Fruit fly (Drosophila melanogaster) whole organism, embryonic: ENCODE measurements around the gene msd1.

Experiments
- Awh ChIP-seq: fragments of 200-800 bp; sonication (Bioruptor generic); IDR thresholded peaks from 2 replicates; pipeline ENCODE4, ENCODE4 v1.3.6; 2022; ENCODE audit warnings: missing biosample characterization, missing genetic modification characterization
- B-H2 ChIP-seq: fragments of 200-800 bp; sonication (Bioruptor generic); optimal IDR thresholded peaks from 2 replicates; lab custom pipeline; 2018; ENCODE audit warnings: missing biosample characterization, mild to moderate bottlenecking, missing genetic modification characterization
- CG10209 ChIP-seq: fragments of 200-800 bp; sonication (Bioruptor generic); optimal IDR thresholded peaks from 3 replicates; lab custom pipeline; 2017; ENCODE audit warnings: missing biosample characterization, mild to moderate bottlenecking, missing genetic modification characterization, missing genetic modification reagents
- CG10267 ChIP-seq: fragments of 200-800 bp; sonication (Bioruptor generic); optimal IDR thresholded peaks from 2 replicates; lab custom pipeline; 2018; ENCODE audit warnings: missing biosample characterization, mild to moderate bottlenecking, missing genetic modification characterization, moderate library complexity
- CG10959 ChIP-seq: fragments of 200-800 bp; sonication (Bioruptor generic); IDR thresholded peaks from 2 replicates; pipeline ENCODE4 v1.3.6; 2022; ENCODE audit warnings: missing biosample characterization, missing genetic modification characterization
- CG12391 ChIP-seq: fragments of 200-800 bp; sonication (Bioruptor generic); optimal IDR thresholded peaks from 3 replicates; lab custom pipeline; 2018; ENCODE audit warnings: missing biosample characterization, mild to moderate bottlenecking, missing genetic modification characterization, moderate library complexity
- CG13287 ChIP-seq: fragments of 200-800 bp; sonication (Bioruptor generic); IDR thresholded peaks from 2 replicates; pipeline ENCODE4 v1.3.6; 2022; ENCODE audit warnings: missing biosample characterization, missing genetic modification characterization; ENCODE audit not compliant: partially characterized antibody
- CG14710 ChIP-seq: fragments of 200-800 bp; sonication (Bioruptor generic); optimal IDR thresholded peaks from 3 replicates; lab custom pipeline; 2019; ENCODE audit warnings: missing biosample characterization, mild to moderate bottlenecking, missing genetic modification characterization, moderate library complexity
- CG15269 ChIP-seq: fragments of 200-800 bp; sonication (Bioruptor generic); optimal IDR thresholded peaks from 2 replicates; lab custom pipeline; 2018; ENCODE audit warnings: missing biosample characterization, mild to moderate bottlenecking, missing genetic modification characterization, moderate library complexity
- CG1647 ChIP-seq: fragments of 200-800 bp; sonication (Bioruptor generic); optimal IDR thresholded peaks from 3 replicates; lab custom pipeline; 2016; ENCODE audit warnings: missing biosample characterization, missing genetic modification characterization
- CG16815 ChIP-seq: fragments of 200-800 bp; sonication (Bioruptor generic); optimal IDR thresholded peaks from 3 replicates; lab custom pipeline; 2017; ENCODE audit warnings: missing biosample characterization, mild to moderate bottlenecking, missing genetic modification characterization
- CG16863 ChIP-seq: fragments of 200-800 bp; sonication (Bioruptor generic); optimal IDR thresholded peaks from 3 replicates; lab custom pipeline; 2016; ENCODE audit warnings: missing biosample characterization, missing genetic modification characterization
- CG1792 ChIP-seq: fragments of 200-800 bp; sonication (Bioruptor generic); optimal IDR thresholded peaks from 2 replicates; lab custom pipeline; 2016; ENCODE audit warnings: missing biosample characterization, missing genetic modification characterization
- CG18599 ChIP-seq: fragments of 200-800 bp; sonication (Bioruptor generic); optimal IDR thresholded peaks from 3 replicates; lab custom pipeline; 2017; ENCODE audit warnings: missing biosample characterization, missing genetic modification characterization, mild to moderate bottlenecking, moderate library complexity, missing genetic modification reagents
- CG5180 ChIP-seq: fragments of 200-800 bp; sonication (Bioruptor generic); optimal IDR thresholded peaks from 3 replicates; lab custom pipeline; 2017; ENCODE audit warnings: missing biosample characterization, missing genetic modification characterization, mild to moderate bottlenecking, moderate library complexity, missing genetic modification reagents
- CG6791 ChIP-seq: fragments of 200-800 bp; sonication (Bioruptor generic); IDR thresholded peaks from 3 replicates; pipeline ENCODE4 v1.3.6; 2022; ENCODE audit warnings: missing biosample characterization, missing genetic modification characterization; ENCODE audit not compliant: partially characterized antibody
- CG6813 ChIP-seq: fragments of 200-800 bp; sonication (Bioruptor generic); optimal IDR thresholded peaks from 2 replicates; lab custom pipeline; 2017; ENCODE audit warnings: missing biosample characterization, missing genetic modification characterization, mild to moderate bottlenecking, moderate library complexity, missing genetic modification reagents
- CG9932 ChIP-seq: fragments of 200-800 bp; sonication (Bioruptor generic); IDR thresholded peaks from 2 replicates; pipeline ENCODE4 v1.3.6; 2022; ENCODE audit warnings: missing biosample characterization, missing genetic modification characterization
- Camta ChIP-seq: fragments of 200-800 bp; sonication (Bioruptor generic); optimal IDR thresholded peaks from 2 replicates; lab custom pipeline; 2016; ENCODE audit warnings: missing biosample characterization, missing genetic modification characterization
- D ChIP-seq, 2 experiments: fragments of 200-800 bp in 1 of 2; fragments of >200 bp in 1 of 2; sonication (Bioruptor generic) in 1 of 2; optimal IDR thresholded peaks; 2 replicates in 1 of 2; 3 replicates in 1 of 2; lab custom pipeline; 2017; ENCODE audit warnings: mild to moderate bottlenecking in 1 of 2, missing biosample characterization in 1 of 2, missing genetic modification characterization in 1 of 2, missing genetic modification reagents in 1 of 2
- Dip2 ChIP-seq: fragments of 200-800 bp; sonication (Bioruptor generic); IDR thresholded peaks from 2 replicates; pipeline ENCODE4 v1.3.6; 2022; ENCODE audit warnings: missing biosample characterization, missing genetic modification characterization
- Elba2 ChIP-seq: fragments of 200-800 bp; sonication (Bioruptor generic); optimal IDR thresholded peaks from 3 replicates; lab custom pipeline; 2016; ENCODE audit warnings: missing biosample characterization, missing genetic modification characterization
- Fer2 ChIP-seq: fragments of 200-800 bp; sonication (Bioruptor generic); optimal IDR thresholded peaks from 2 replicates; lab custom pipeline; 2018; ENCODE audit warnings: missing biosample characterization, mild to moderate bottlenecking, missing genetic modification characterization, moderate library complexity
- HLH54F ChIP-seq: fragments of 200-800 bp; sonication (Bioruptor generic); optimal IDR thresholded peaks from 3 replicates; lab custom pipeline; 2016; ENCODE audit warnings: missing biosample characterization, missing genetic modification characterization
- HmgD ChIP-seq: fragments of 200-800 bp; sonication (Bioruptor generic); optimal IDR thresholded peaks from 3 replicates; lab custom pipeline; 2016; ENCODE audit warnings: missing biosample characterization, missing genetic modification characterization
- Mrtf ChIP-seq: fragments of 200-800 bp; sonication (Bioruptor generic); IDR thresholded peaks from 3 replicates; pipeline ENCODE4 v1.3.6; 2022; ENCODE audit warnings: missing biosample characterization, missing genetic modification characterization
- Nf-YA ChIP-seq: fragments of 200-800 bp; sonication (Bioruptor generic); IDR thresholded peaks from 2 replicates; pipeline ENCODE4 v1.3.6; 2022; ENCODE audit warnings: missing biosample characterization, missing genetic modification characterization
- Ptx1 ChIP-seq: fragments of 200-800 bp; sonication (Bioruptor generic); IDR thresholded peaks from 2 replicates; pipeline ENCODE4 v1.3.6; 2022; ENCODE audit warnings: missing biosample characterization, missing genetic modification characterization
- Spps ChIP-seq: fragments of 200-800 bp; sonication (Bioruptor generic); optimal IDR thresholded peaks from 2 replicates; lab custom pipeline; 2018; ENCODE audit warnings: missing biosample characterization, mild to moderate bottlenecking, missing genetic modification characterization
- Sry-δ ChIP-seq: fragments of 200-800 bp; sonication (Bioruptor generic); optimal IDR thresholded peaks from 2 replicates; lab custom pipeline; 2016; ENCODE audit warnings: missing biosample characterization, missing genetic modification characterization
- Xrp1 ChIP-seq: fragments of 200-800 bp; sonication (Bioruptor generic); IDR thresholded peaks from 2 replicates; pipeline ENCODE4 v1.3.6; 2022; ENCODE audit warnings: missing biosample characterization, missing genetic modification characterization
- ara ChIP-seq: fragments of 200-800 bp; sonication (Bioruptor generic); IDR thresholded peaks from 2 replicates; pipeline ENCODE4 v1.3.6; 2022; ENCODE audit warnings: missing biosample characterization, missing genetic modification characterization
- bbx ChIP-seq: fragments of 200-800 bp; sonication (Bioruptor generic); IDR thresholded peaks from 2 replicates; pipeline ENCODE4 v1.3.6; 2022; ENCODE audit warnings: missing biosample characterization, missing genetic modification characterization; ENCODE audit not compliant: partially characterized antibody
- chm ChIP-seq: fragments of 200-800 bp; sonication (Bioruptor generic); IDR thresholded peaks from 2 replicates; pipeline ENCODE4 v1.3.6; 2022; ENCODE audit warnings: missing biosample characterization, missing genetic modification characterization
- corto ChIP-seq: fragments of 200-800 bp; sonication (Bioruptor generic); optimal IDR thresholded peaks from 2 replicates; lab custom pipeline; 2016; ENCODE audit warnings: missing biosample characterization, mild to moderate bottlenecking, missing genetic modification characterization, moderate library complexity
- croc ChIP-seq: fragments of 200-800 bp; sonication (Bioruptor generic); conservative IDR thresholded peaks from 3 replicates; pipeline ENCODE4 v1.3.6; 2022; ENCODE audit warnings: missing biosample characterization, missing genetic modification characterization
- ham ChIP-seq: fragments of 200-800 bp; sonication (Bioruptor generic); IDR thresholded peaks from 2 replicates; pipeline ENCODE4 v1.3.6; 2022; ENCODE audit warnings: missing biosample characterization, missing genetic modification characterization
- kah ChIP-seq: fragments of 200-800 bp; sonication (Bioruptor generic); optimal IDR thresholded peaks from 2 replicates; lab custom pipeline; 2018; ENCODE audit warnings: missing biosample characterization, mild to moderate bottlenecking, missing genetic modification characterization
- knrl ChIP-seq: fragments of 200-800 bp; sonication (Bioruptor generic); IDR thresholded peaks from 3 replicates; pipeline ENCODE4 v1.3.6; 2022; ENCODE audit warnings: missing biosample characterization, missing genetic modification characterization; ENCODE audit not compliant: partially characterized antibody
- nau ChIP-seq: fragments of 200-800 bp; sonication (Bioruptor generic); optimal IDR thresholded peaks from 3 replicates; lab custom pipeline; 2017; ENCODE audit warnings: missing biosample characterization, mild to moderate bottlenecking, missing genetic modification characterization, missing genetic modification reagents
- pum ChIP-seq: fragments of 200-800 bp; sonication (Bioruptor generic); optimal IDR thresholded peaks from 2 replicates; lab custom pipeline; 2016; ENCODE audit warnings: missing biosample characterization, missing genetic modification characterization
- sd ChIP-seq: fragments of 200-800 bp; sonication (Bioruptor generic); optimal IDR thresholded peaks from 3 replicates; lab custom pipeline; 2018; ENCODE audit warnings: missing biosample characterization, mild to moderate bottlenecking, missing genetic modification characterization, moderate library complexity
- sens-2 ChIP-seq: fragments of 200-800 bp; sonication (Bioruptor generic); IDR thresholded peaks from 2 replicates; pipeline ENCODE4 v1.3.6; 2022; ENCODE audit warnings: missing biosample characterization, missing genetic modification characterization
- sim ChIP-seq: fragments of 200-800 bp; sonication (Bioruptor generic); IDR thresholded peaks from 2 replicates; pipeline ENCODE4 v1.3.6; 2022; ENCODE audit warnings: missing biosample characterization, missing genetic modification characterization
- tio ChIP-seq: fragments of 200-800 bp; sonication (Bioruptor generic); optimal IDR thresholded peaks from 2 replicates; lab custom pipeline; 2017; ENCODE audit warnings: missing biosample characterization, missing genetic modification characterization, inconsistent platforms
- toy ChIP-seq: fragments of 200-800 bp; sonication (Bioruptor generic); IDR thresholded peaks from 2 replicates; pipeline ENCODE4 v1.3.6; 2022; ENCODE audit warnings: missing biosample characterization, missing genetic modification characterization
- wor ChIP-seq: fragments of 200-800 bp; sonication (Bioruptor generic); IDR thresholded peaks from 2 replicates; pipeline ENCODE4 v1.3.6; 2022; ENCODE audit warnings: missing biosample characterization, missing genetic modification characterization
- z ChIP-seq: fragments of 200-800 bp; sonication (Bioruptor generic); IDR thresholded peaks from 3 replicates; pipeline ENCODE4 v1.3.6; 2022; ENCODE audit warnings: missing biosample characterization, missing genetic modification characterization
- zf30C ChIP-seq: fragments of 200-800 bp; sonication (Bioruptor generic); optimal IDR thresholded peaks from 3 replicates; lab custom pipeline; 2018; ENCODE audit warnings: missing biosample characterization, mild to moderate bottlenecking, missing genetic modification characterization
- zfh2 ChIP-seq: fragments of 200-800 bp; sonication (Bioruptor generic); optimal IDR thresholded peaks from 2 replicates; lab custom pipeline; 2016; ENCODE audit warnings: missing biosample characterization, missing genetic modification characterization

The msd1 gene

DNA sequence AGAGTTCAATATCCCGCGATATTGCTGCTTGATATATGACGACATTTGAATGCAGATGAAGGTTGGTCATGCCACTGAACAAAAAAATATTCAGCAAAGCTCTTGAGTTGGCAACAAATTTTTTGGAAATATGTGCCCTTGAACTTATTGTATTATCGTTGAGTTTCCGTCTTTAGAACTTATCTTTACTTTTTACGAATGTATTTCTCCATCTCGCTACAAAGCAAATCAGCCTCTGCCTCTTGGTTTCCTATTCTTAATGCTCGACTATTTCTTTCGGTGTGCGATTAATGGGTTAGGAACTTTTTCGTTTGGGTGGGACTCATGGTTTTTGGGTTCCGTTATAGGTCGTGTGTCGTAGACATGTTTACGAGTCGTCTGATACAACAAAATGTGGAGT, 8.4 kb upstream of the msd1 start (continued):
- peak; percentile 80 for TF ChIP-seq CG12391 (tag; lab: Kevin White, UChicago)
- TF ChIP-seq HLH54F = peak; percentile 51
- TF ChIP-seq Mrtf (GFP tag; lab: Robert Waterston, UW) = no peak
- TF ChIP-seq croc = peak; percentile 71
- peak; percentile 44; the same call in 1 of the 2 replicates for TF ChIP-seq CG10959
- peak; percentile 49 for TF ChIP-seq sd
- peak; percentile 54; the same call in 1 of the 2 replicates for TF ChIP-seq chm
- TF ChIP-seq HmgD (GFP tag; lab: Kevin White, UChicago) = peak; percentile 10
- peak; percentile 72 for TF ChIP-seq sens-2
- TF ChIP-seq Awh (GFP tag; lab: Robert Waterston, UW) = no peak
- TF ChIP-seq bbx = no peak
- TF ChIP-seq Fer2 = no peak
- TF ChIP-seq Spps (tag; lab: Kevin White, UChicago) = peak; percentile 80
- TF ChIP-seq z = no peak
- TF ChIP-seq CG16863 = peak; percentile 81
- TF ChIP-seq tio (GFP tag; lab: Kevin White, UChicago) = no peak
- no peak for TF ChIP-seq CG6791 (GFP tag; lab: Robert Waterston, UW)
- peak; percentile 25 for TF ChIP-seq nau (GFP tag; lab: Kevin White, UChicago)
- peak; percentile 60 for TF ChIP-seq CG15269 (tag; lab: Kevin White, UChicago)
- TF ChIP-seq Ptx1 (GFP tag; lab: Robert Waterston, UW) = peak; percentile 41
- TF ChIP-seq B-H2 (GFP tag; lab: Kevin White, UChicago) = no peak
- TF ChIP-seq CG18599 (GFP tag; lab: Kevin White, UChicago) = peak; percentile 50
- TF ChIP-seq CG10267 = peak; percentile 63
- no peak for TF ChIP-seq CG5180 (GFP tag; lab: Kevin White, UChicago)
- TF ChIP-seq Camta (GFP tag; lab: Kevin White, UChicago) = peak; percentile 64
- TF ChIP-seq CG1647 (GFP tag; lab: Kevin White, UChicago) = peak; percentile 22
- peak; percentile 29 for TF ChIP-seq Sry-δ
- peak; percentile 74 for TF ChIP-seq ara (GFP tag; lab: Robert Waterston, UW)
- no peak for TF ChIP-seq D (optimal IDR thresholded peaks at IDR 0.05; lab: Kevin White, UChicago)
- TF ChIP-seq D (GFP tag; optimal IDR thresholded peaks at IDR 0.05; lab: Kevin White, UChicago) = peak; percentile 65
- peak; percentile 59 for TF ChIP-seq CG6813 (GFP tag; lab: Kevin White, UChicago)
- no peak for TF ChIP-seq Nf-YA (GFP tag; lab: Robert Waterston, UW)
- TF ChIP-seq corto (GFP tag; lab: Kevin White, UChicago) = no peak
- no peak for TF ChIP-seq knrl (GFP tag; lab: Robert Waterston, UW)
- TF ChIP-seq sim (GFP tag; lab: Robert Waterston, UW) = peak; percentile 35; the same call in 1 of the 2 replicates
- peak; percentile 53 for TF ChIP-seq CG1792 (GFP tag; lab: Kevin White, UChicago)
- TF ChIP-seq Dip2 (GFP tag; lab: Robert Waterston, UW) = no peak
- TF ChIP-seq toy (GFP tag; lab: Robert Waterston, UW) = no peak
- TF ChIP-seq CG14710 (tag; lab: Kevin White, UChicago) = peak; percentile 84
- TF ChIP-seq ham (GFP tag; lab: Robert Waterston, UW) = no peak
- peak; percentile 72 for TF ChIP-seq zf30C (GFP tag; lab: Kevin White, UChicago)
- no peak for TF ChIP-seq kah (GFP tag; lab: Kevin White, UChicago)
- 0 out of 2 replicates have a peak, but pooled peaks have one; percentile 11 for TF ChIP-seq wor (GFP tag; lab: Robert Waterston, UW)
- peak; percentile 73 for TF ChIP-seq CG10209
- TF ChIP-seq zfh2 (GFP tag; lab: Kevin White, UChicago) = no peak
- peak; percentile 71 for TF ChIP-seq pum (GFP tag; lab: Kevin White, UChicago)
- no peak for TF ChIP-seq Elba2 (GFP tag; lab: Kevin White, UChicago)
- peak; percentile 84 for TF ChIP-seq Xrp1
- TF ChIP-seq CG16815 (GFP tag; lab: Kevin White, UChicago) = peak; percentile 52
- peak; percentile 22; the same call in 1 of the 2 replicates for TF ChIP-seq CG9932 (GFP tag; lab: Robert Waterston, UW)
- TF ChIP-seq CG13287 (GFP tag; lab: Robert Waterston, UW) = no peak
